Fruit fly (Drosophila melanogaster) whole organism, embryonic: Measurements from ENCODE around the gene Tmc.

Source experiments
- BEAF-32 ChIP-seq: fragments of 200-800 bp; sonication (Bioruptor generic); optimal IDR thresholded peaks from 3 replicates; lab custom pipeline; 2017; ENCODE audit warnings: missing biosample characterization, missing genetic modification characterization, mild to moderate bottlenecking, moderate library complexity, missing genetic modification reagents
- Bgb ChIP-seq: fragments of 200-800 bp; sonication (Bioruptor generic); IDR thresholded peaks from 2 replicates; pipeline ENCODE4 v1.3.6; 2022; ENCODE audit warnings: missing biosample characterization, missing genetic modification characterization; ENCODE audit not compliant: partially characterized antibody
- CG11247 ChIP-seq: fragments of 200-800 bp; sonication (Bioruptor generic); IDR thresholded peaks from 2 replicates; pipeline ENCODE4 v1.3.6; 2022; ENCODE audit warnings: missing biosample characterization, missing genetic modification characterization
- CG13123 ChIP-seq: fragments of 200-800 bp; sonication (Bioruptor generic); optimal IDR thresholded peaks from 2 replicates; lab custom pipeline; 2016; ENCODE audit warnings: missing biosample characterization, missing genetic modification characterization
- CG13287 ChIP-seq: fragments of 200-800 bp; sonication (Bioruptor generic); IDR thresholded peaks from 2 replicates; pipeline ENCODE4 v1.3.6; 2022; ENCODE audit warnings: missing biosample characterization, missing genetic modification characterization; ENCODE audit not compliant: partially characterized antibody
- CG14860 ChIP-seq: fragments of 200-800 bp; sonication (Bioruptor generic); IDR thresholded peaks from 3 replicates; pipeline ENCODE4 v1.3.6; 2022; ENCODE audit warnings: missing biosample characterization, missing genetic modification characterization; ENCODE audit not compliant: partially characterized antibody
- CG32767 ChIP-seq: fragments of 200-800 bp; sonication (Bioruptor generic); IDR thresholded peaks from 2 replicates; pipeline ENCODE4 v1.3.6; 2022; ENCODE audit warnings: missing biosample characterization, missing genetic modification characterization
- CG42726 ChIP-seq: fragments of 200-800 bp; sonication (Bioruptor generic); IDR thresholded peaks from 2 replicates; pipeline ENCODE4 v1.3.6; 2022; ENCODE audit warnings: missing biosample characterization, missing genetic modification characterization; ENCODE audit not compliant: partially characterized antibody
- CG8765 ChIP-seq: fragments of 200-800 bp; sonication (Bioruptor generic); IDR thresholded peaks from 2 replicates; pipeline ENCODE4 v1.3.6; 2022; ENCODE audit warnings: missing biosample characterization, missing genetic modification characterization
- CTCF ChIP-seq: fragments of 200-800 bp; sonication (Bioruptor generic); optimal IDR thresholded peaks from 2 replicates; lab custom pipeline; 2017; ENCODE audit warnings: missing biosample characterization, mild to moderate bottlenecking, missing genetic modification characterization, moderate library complexity
- D ChIP-seq, 2 experiments: fragments of 200-800 bp in 1 of 2; fragments of >200 bp in 1 of 2; sonication (Bioruptor generic) in 1 of 2; optimal IDR thresholded peaks; 2 replicates in 1 of 2; 3 replicates in 1 of 2; lab custom pipeline; 2017; ENCODE audit warnings: mild to moderate bottlenecking in 1 of 2, missing biosample characterization in 1 of 2, missing genetic modification characterization in 1 of 2, missing genetic modification reagents in 1 of 2
- D19A ChIP-seq: fragments of 200-800 bp; optimal IDR thresholded peaks from 3 replicates; lab custom pipeline; 2019; ENCODE audit warnings: missing biosample characterization, mild to moderate bottlenecking, missing genetic modification characterization, moderate library complexity
- Dll ChIP-seq: fragments of 200-800 bp; sonication (Bioruptor generic); IDR thresholded peaks from 4 replicates; pipeline ENCODE4 v1.3.6; 2022; ENCODE audit warnings: missing biosample characterization, missing genetic modification characterization; ENCODE audit not compliant: partially characterized antibody
- Dp ChIP-seq: fragments of 200-800 bp; sonication (Bioruptor generic); optimal IDR thresholded peaks from 2 replicates; lab custom pipeline; 2018; ENCODE audit warnings: missing biosample characterization, mild to moderate bottlenecking, missing genetic modification characterization, moderate library complexity
- E2f2 ChIP-seq: fragments of 200-800 bp; sonication (Bioruptor generic); IDR thresholded peaks from 2 replicates; pipeline ENCODE4 v1.3.6; 2022; ENCODE audit warnings: missing biosample characterization, missing genetic modification characterization
- Ets97D ChIP-seq: fragments of 200-800 bp; sonication (Bioruptor generic); optimal IDR thresholded peaks from 3 replicates; lab custom pipeline; 2016; ENCODE audit warnings: missing biosample characterization, missing genetic modification characterization
- GATAe ChIP-seq: fragments of 200-800 bp; sonication (Bioruptor generic); conservative IDR thresholded peaks from 2 replicates; pipeline ENCODE4 v1.3.6; 2022; ENCODE audit warnings: missing biosample characterization, missing genetic modification characterization
- Hr39 ChIP-seq: fragments of >200 bp; optimal IDR thresholded peaks from 2 replicates; lab custom pipeline; 2017
- Lhr ChIP-seq: fragments of 200-800 bp; sonication (Bioruptor generic); optimal IDR thresholded peaks from 3 replicates; lab custom pipeline; 2017; ENCODE audit warnings: mild to moderate bottlenecking, missing biosample characterization, missing genetic modification reagents, missing genetic modification characterization
- Lim3 ChIP-seq: fragments of 200-800 bp; sonication (Bioruptor generic); IDR thresholded peaks from 2 replicates; pipeline ENCODE4 v1.3.6; 2022; ENCODE audit warnings: missing biosample characterization, missing genetic modification characterization
- Lpt ChIP-seq: fragments of >200 bp; optimal IDR thresholded peaks from 2 replicates; lab custom pipeline; 2018; ENCODE audit warnings: missing biosample characterization, missing genetic modification characterization
- MBD-R2 ChIP-seq: fragments of 200-800 bp; sonication (Bioruptor generic); IDR thresholded peaks from 2 replicates; pipeline ENCODE4 v1.3.6; 2022; ENCODE audit warnings: missing biosample characterization, missing genetic modification characterization
- Mad ChIP-seq: fragments of 200-800 bp; sonication (Bioruptor generic); optimal IDR thresholded peaks from 2 replicates; lab custom pipeline; 2016; ENCODE audit warnings: missing biosample characterization, missing genetic modification characterization
- Myb ChIP-seq: fragments of 200-800 bp; sonication (Bioruptor generic); optimal IDR thresholded peaks from 2 replicates; lab custom pipeline; 2016; ENCODE audit warnings: missing biosample characterization, missing genetic modification characterization
- NC2β ChIP-seq: fragments of 200-800 bp; sonication (Bioruptor generic); optimal IDR thresholded peaks from 2 replicates; lab custom pipeline; 2016; ENCODE audit warnings: missing biosample characterization, missing genetic modification characterization
- NfI ChIP-seq: fragments of 200-800 bp; sonication (Bioruptor generic); optimal IDR thresholded peaks from 3 replicates; lab custom pipeline; 2018; ENCODE audit warnings: missing biosample characterization, mild to moderate bottlenecking, missing genetic modification characterization, moderate library complexity
- Opbp ChIP-seq: fragments of 200-800 bp; sonication (Bioruptor generic); IDR thresholded peaks from 3 replicates; pipeline ENCODE4 v1.3.6; 2022; ENCODE audit warnings: missing biosample characterization, missing genetic modification characterization; ENCODE audit not compliant: partially characterized antibody
- Scr ChIP-seq: fragments of 200-800 bp; sonication (Bioruptor generic); IDR thresholded peaks from 2 replicates; pipeline ENCODE4 v1.3.6; 2022; ENCODE audit warnings: missing biosample characterization, missing genetic modification characterization; ENCODE audit not compliant: partially characterized antibody
- ase ChIP-seq: fragments of 200-800 bp; sonication (Bioruptor generic); IDR thresholded peaks from 3 replicates; pipeline ENCODE4 v1.3.6; 2022; ENCODE audit warnings: missing biosample characterization, missing genetic modification characterization
- az2 ChIP-seq: fragments of 200-800 bp; sonication (Bioruptor generic); optimal IDR thresholded peaks from 3 replicates; lab custom pipeline; 2016; ENCODE audit warnings: missing biosample characterization, missing genetic modification characterization
- chm ChIP-seq: fragments of 200-800 bp; sonication (Bioruptor generic); IDR thresholded peaks from 2 replicates; pipeline ENCODE4 v1.3.6; 2022; ENCODE audit warnings: missing biosample characterization, missing genetic modification characterization
- ci ChIP-seq: fragments of 200-800 bp; sonication (Bioruptor generic); IDR thresholded peaks from 3 replicates; pipeline ENCODE4 v1.3.6; 2022; ENCODE audit warnings: missing biosample characterization, missing genetic modification characterization
- fd64A ChIP-seq: fragments of 200-800 bp; sonication (Bioruptor generic); optimal IDR thresholded peaks from 3 replicates; lab custom pipeline; 2018; ENCODE audit warnings: missing biosample characterization, mild to moderate bottlenecking, missing genetic modification characterization
- gcm2 ChIP-seq: fragments of 200-800 bp; sonication (Bioruptor generic); optimal IDR thresholded peaks from 2 replicates; lab custom pipeline; 2016; ENCODE audit warnings: missing biosample characterization, missing genetic modification characterization
- inv ChIP-seq: fragments of 200-800 bp; sonication (Bioruptor generic); IDR thresholded peaks from 2 replicates; pipeline ENCODE4 v1.3.6; 2022; ENCODE audit warnings: missing biosample characterization, missing genetic modification characterization; ENCODE audit not compliant: partially characterized antibody
- ken ChIP-seq: fragments of 200-800 bp; sonication (Bioruptor generic); IDR thresholded peaks from 3 replicates; pipeline ENCODE4 v1.3.6; 2022; ENCODE audit warnings: missing biosample characterization, missing genetic modification characterization
- pros ChIP-seq: fragments of 200-800 bp; sonication (Bioruptor generic); optimal IDR thresholded peaks from 3 replicates; lab custom pipeline; 2019; ENCODE audit warnings: missing biosample characterization, mild to moderate bottlenecking, missing genetic modification characterization, moderate library complexity
- run ChIP-seq: fragments of 200-800 bp; sonication (Bioruptor generic); optimal IDR thresholded peaks from 3 replicates; lab custom pipeline; 2018; ENCODE audit warnings: missing biosample characterization, mild to moderate bottlenecking, missing genetic modification characterization
- sisA ChIP-seq: fragments of 200-800 bp; sonication (Bioruptor generic); IDR thresholded peaks from 2 replicates; pipeline ENCODE4 v1.3.6; 2022; ENCODE audit warnings: missing biosample characterization, missing genetic modification characterization
- trem ChIP-seq: fragments of 200-800 bp; optimal IDR thresholded peaks from 3 replicates; lab custom pipeline; 2019; ENCODE audit warnings: missing biosample characterization, mild to moderate bottlenecking, missing genetic modification characterization, moderate library complexity
- tup ChIP-seq: fragments of 200-800 bp; sonication (Bioruptor generic); optimal IDR thresholded peaks from 2 replicates; lab custom pipeline; 2016; ENCODE audit warnings: missing biosample characterization, mild to moderate bottlenecking, missing genetic modification characterization, moderate library complexity
- wdn ChIP-seq: fragments of 200-800 bp; sonication (Bioruptor generic); IDR thresholded peaks from 2 replicates; pipeline ENCODE4 v1.3.6; 2022; ENCODE audit warnings: missing biosample characterization, missing genetic modification characterization
- zen2 ChIP-seq: fragments of 200-800 bp; sonication (Bioruptor generic); IDR thresholded peaks from 3 replicates; pipeline ENCODE4 v1.3.6; 2022; ENCODE audit warnings: missing biosample characterization, missing genetic modification characterization; ENCODE audit not compliant: partially characterized antibody
- zfh1 ChIP-seq: fragments of 200-800 bp; sonication (Bioruptor generic); IDR thresholded peaks from 3 replicates; pipeline ENCODE4 v1.3.6; 2022; ENCODE audit warnings: missing biosample characterization, missing genetic modification characterization
- zfh2 ChIP-seq: fragments of 200-800 bp; sonication (Bioruptor generic); optimal IDR thresholded peaks from 2 replicates; lab custom pipeline; 2016; ENCODE audit warnings: missing biosample characterization, missing genetic modification characterization

Gene Tmc

DNA sequence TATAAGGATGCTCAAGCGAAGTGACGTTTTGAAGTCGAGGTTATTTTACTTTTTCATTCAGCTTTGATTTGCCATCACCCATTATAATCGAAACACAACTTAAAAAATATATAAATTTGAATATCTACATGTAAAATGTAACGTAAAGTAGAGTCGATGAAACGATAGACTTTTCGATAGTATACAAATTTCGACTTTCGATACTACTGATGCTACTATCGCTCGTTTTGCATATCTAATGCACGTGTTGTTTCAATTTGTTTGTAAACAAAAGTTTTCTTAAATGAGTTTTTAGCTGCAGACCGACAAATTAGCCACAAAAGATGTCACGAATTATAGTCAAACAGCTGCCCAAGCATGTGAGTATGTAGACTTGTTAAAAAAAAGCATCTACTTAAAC, 26.4 kb downstream of the Tmc start, which contains the start of gene CG3335 (continued):
- TF ChIP-seq ken, result no peak

DNA sequence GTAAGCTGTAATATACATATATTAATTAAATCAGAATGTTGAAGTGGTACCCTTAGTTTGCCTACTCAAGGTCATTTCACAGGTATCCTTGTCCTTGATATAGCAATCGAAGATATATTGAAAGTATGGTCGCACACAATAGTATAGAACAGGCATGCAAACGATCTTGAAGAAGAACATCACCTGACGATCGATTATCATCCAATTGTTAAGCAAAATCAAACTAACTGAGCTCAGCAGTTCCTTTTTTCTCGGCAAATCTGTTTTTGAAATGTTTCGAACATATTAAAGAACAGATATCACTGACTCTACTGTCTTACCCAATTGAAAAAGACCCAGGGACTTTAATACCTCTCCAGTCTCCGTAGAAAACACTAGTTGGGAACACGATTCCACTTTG, 30.8 kb downstream of the Tmc start, which contains the start of gene Cyp40:
TSS of gene Cyp40 (plus strand) at position 301 of the 400 bp plus-strand sequence.
- TF ChIP-seq CG32767 (no peak), GATAe (GFP tag; lab: Robert Waterston, UW) (no peak), ase (GFP tag; lab: Robert Waterston, UW) (no peak), D19A (tag; lab: Kevin White, UChicago) (no peak), fd64A (GFP tag; lab: Kevin White, UChicago) (no peak), pros (GFP tag; lab: Kevin White, UChicago) (no peak), sisA (GFP tag; lab: Robert Waterston, UW) (no peak)
- TF ChIP-seq, all 482 proteins: peak for 0

- no peak for TF ChIP-seq trem (tag; lab: Kevin White, UChicago)
- no peak for TF ChIP-seq zfh2 (GFP tag; lab: Kevin White, UChicago)
- no peak for TF ChIP-seq chm (GFP tag; lab: Robert Waterston, UW)
- no peak for TF ChIP-seq zen2
Measured at dm6 chr3L:9629093-9629492, 31.5 kb downstream of the Tmc start, which contains the start of gene Or67b. TSS of gene Or67b (minus strand) at chr3L:9629193.

DNA sequence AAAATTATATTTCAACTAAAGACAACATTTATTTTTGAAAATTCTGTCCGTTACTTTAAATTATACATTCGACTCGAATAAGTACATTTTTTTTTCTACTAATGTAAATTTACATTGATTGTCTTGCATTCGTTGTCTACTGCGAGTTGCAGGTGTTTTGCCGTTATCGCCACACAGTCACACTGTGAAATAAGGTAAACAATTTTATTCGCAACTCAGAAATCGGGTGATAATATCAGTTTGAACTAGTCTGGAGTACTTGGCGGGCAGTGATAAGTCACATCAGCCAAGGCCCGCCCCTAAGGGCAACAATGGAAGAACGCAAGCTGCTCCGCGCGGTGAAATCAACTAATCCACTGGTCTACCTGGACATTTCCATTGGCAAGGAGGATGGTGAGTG, 32.3 kb downstream of the Tmc start:
- peak; percentile 55; the same call in 1 of the 2 replicates for TF ChIP-seq Bgb (GFP tag; lab: Robert Waterston, UW)
- no peak for TF ChIP-seq Mad (GFP tag; lab: Kevin White, UChicago)
- peak; percentile 64 for TF ChIP-seq CTCF (GFP tag; lab: Kevin White, UChicago)
- no peak for TF ChIP-seq run (tag; lab: Kevin White, UChicago)
- peak; percentile 35; the same call in 1 of the 2 replicates for TF ChIP-seq CG42726 (GFP tag; lab: Robert Waterston, UW)
- TF ChIP-seq tup (GFP tag; lab: Kevin White, UChicago), result no peak
- no peak for TF ChIP-seq CG11247 (GFP tag; lab: Robert Waterston, UW)
- peak; percentile 45; the same call in 1 of the 2 replicates for TF ChIP-seq E2f2 (GFP tag; lab: Robert Waterston, UW)
- no peak for TF ChIP-seq Hr39 (lab: Kevin White, UChicago)
- 0 out of 3 replicates have a peak, but pooled peaks have one; percentile 46 for TF ChIP-seq Opbp (GFP tag; lab: Robert Waterston, UW)
- no peak for TF ChIP-seq NC2β (GFP tag; lab: Kevin White, UChicago)
- no peak for TF ChIP-seq gcm2
- TF ChIP-seq CG32767, result no peak
- no peak for TF ChIP-seq ci (GFP tag; lab: Robert Waterston, UW)
- TF ChIP-seq CG14860 (GFP tag; lab: Robert Waterston, UW), result no peak
- peak; percentile 28; the same call in 1 of the 2 replicates for TF ChIP-seq Scr (GFP tag; lab: Robert Waterston, UW)
- TF ChIP-seq Ets97D (GFP tag; lab: Kevin White, UChicago), result peak; percentile 29
- TF ChIP-seq BEAF-32 (GFP tag; lab: Kevin White, UChicago), result peak; percentile 42
- TF ChIP-seq Lhr (GFP tag; lab: Kevin White, UChicago), result peak; percentile 72
- TF ChIP-seq Dp, result peak; percentile 42
- no peak for TF ChIP-seq CG13123 (GFP tag; lab: Kevin White, UChicago)
- TF ChIP-seq az2 (GFP tag; lab: Kevin White, UChicago), result no peak
- peak; percentile 75 for TF ChIP-seq MBD-R2 (GFP tag; lab: Robert Waterston, UW)
- peak; percentile 99 for TF ChIP-seq Myb (GFP tag; lab: Kevin White, UChicago)
- no peak for TF ChIP-seq NfI (GFP tag; lab: Kevin White, UChicago)
- no peak for TF ChIP-seq inv (GFP tag; lab: Robert Waterston, UW)
- no peak for TF ChIP-seq Lpt (GFP tag; lab: Kevin White, UChicago)
- TF ChIP-seq zfh1 (GFP tag; lab: Robert Waterston, UW), result no peak
- no peak for TF ChIP-seq CG8765
- peak; percentile 51 for TF ChIP-seq CG13287 (GFP tag; lab: Robert Waterston, UW)
- TF ChIP-seq Dll (GFP tag; lab: Robert Waterston, UW), result peak; percentile 23; the same call in 1 of the 4 replicates
- TF ChIP-seq wdn (GFP tag; lab: Robert Waterston, UW), result no peak
- no peak for TF ChIP-seq Lim3 (GFP tag; lab: Robert Waterston, UW)
- TF ChIP-seq D (optimal IDR thresholded peaks at IDR 0.05; lab: Kevin White, UChicago), result peak; percentile 83
- TF ChIP-seq D (GFP tag; optimal IDR thresholded peaks at IDR 0.05; lab: Kevin White, UChicago), result no peak
